Fruit fly (Drosophila melanogaster): ENCODE results near the gene CG5418.
A peak's percentile ranks its signal among the peaks of the same experiment; 100 is the strongest.

The CG5418 gene

DNA sequence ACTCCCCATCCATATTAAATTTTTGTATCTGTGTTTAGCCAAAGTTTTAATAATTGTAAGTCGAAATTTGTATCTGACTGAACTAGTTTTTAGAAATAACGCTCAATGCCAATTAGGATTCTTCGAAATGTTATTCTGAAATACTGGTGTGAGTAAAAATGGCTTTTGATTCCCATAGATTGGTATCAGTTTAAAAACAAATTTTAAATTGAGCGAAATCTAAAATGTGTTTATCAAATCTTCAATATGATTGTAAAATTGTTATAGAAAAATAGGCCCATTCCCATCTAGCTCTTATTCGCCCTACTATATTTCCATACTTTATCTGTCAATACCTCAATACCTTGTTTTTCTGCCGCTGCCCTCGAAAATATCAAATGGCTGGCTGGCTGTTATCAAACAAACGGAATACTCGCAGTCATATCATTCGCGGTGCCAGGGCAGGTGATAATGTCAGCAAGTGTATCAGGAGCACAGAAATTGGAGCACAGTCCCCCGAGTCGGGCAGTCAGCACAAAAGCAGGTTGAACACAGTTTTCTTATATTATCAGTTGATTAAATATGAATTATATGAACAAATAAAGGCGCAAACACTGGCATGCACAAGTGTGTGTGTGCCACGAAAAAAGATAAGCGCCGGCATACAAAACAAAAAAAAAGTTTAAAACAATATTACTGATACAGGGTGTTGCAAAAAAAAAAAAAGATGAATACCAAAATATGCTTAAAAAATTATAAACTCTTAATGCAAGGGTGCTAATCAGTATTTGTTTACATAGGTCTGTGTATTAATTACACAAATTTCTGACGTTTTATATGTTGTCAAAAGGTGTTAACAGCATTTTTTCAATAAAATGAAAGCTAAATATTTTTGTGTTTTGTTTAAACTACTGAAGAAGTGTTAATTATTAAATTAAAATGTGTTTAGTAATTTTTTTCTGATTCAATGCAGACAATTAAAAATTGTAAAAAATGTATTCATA is 44.5 kb upstream of the CG5418 start, which contains the start of gene t-cup (continued):
- TF ChIP-seq ro (GFP tag; IDR thresholded peaks at IDR 0.05): no peak
- TF ChIP-seq CG16779 (GFP tag; IDR thresholded peaks at IDR 0.05): peak; percentile 34; the same call in 1 of the 2 replicates
- TF ChIP-seq ERR (GFP tag; optimal IDR thresholded peaks at IDR 0.05): peak; percentile 65
- TF ChIP-seq Taf1 (GFP tag; IDR thresholded peaks at IDR 0.05): no peak
- no peak for TF ChIP-seq CG9876 (GFP tag; optimal IDR thresholded peaks at IDR 0.05)
- no peak for TF ChIP-seq Hmx (GFP tag; optimal IDR thresholded peaks at IDR 0.05)
- TF ChIP-seq PHDP (tag; optimal IDR thresholded peaks at IDR 0.05): peak; percentile 85
- peak; percentile 56 for TF ChIP-seq CG13424 (tag; optimal IDR thresholded peaks at IDR 0.05)
- TF ChIP-seq NFAT (GFP tag; IDR thresholded peaks at IDR 0.05): peak; percentile 66; the same call in 1 of the 2 replicates
- peak; percentile 48 for TF ChIP-seq Xbp1 (GFP tag; optimal IDR thresholded peaks at IDR 0.05)
- TF ChIP-seq CG32532 (GFP tag; IDR thresholded peaks at IDR 0.05): 0 out of 2 replicates have a peak, but pooled peaks have one; percentile 49
- peak; percentile 74; the same call in 2 of the 3 replicates for TF ChIP-seq so (GFP tag; IDR thresholded peaks at IDR 0.05)
- TF ChIP-seq MESR4 (GFP tag; optimal IDR thresholded peaks at IDR 0.05): peak; percentile 10
- peak; percentile 89 for TF ChIP-seq Ets65A (GFP tag)
- TF ChIP-seq CG17361 (GFP tag; IDR thresholded peaks at IDR 0.05): no peak
- no peak for TF ChIP-seq Dfd (GFP tag; optimal IDR thresholded peaks at IDR 0.05)
- TF ChIP-seq Med (GFP tag): peak; percentile 97
- peak; percentile 22 for TF ChIP-seq fd102C (GFP tag; optimal IDR thresholded peaks at IDR 0.05)
- peak; percentile 31 for TF ChIP-seq Hr3 (GFP tag; optimal IDR thresholded peaks at IDR 0.05)
- peak; percentile 10 for TF ChIP-seq az2 (GFP tag; optimal IDR thresholded peaks at IDR 0.05)
- TF ChIP-seq CG4707 (GFP tag; optimal IDR thresholded peaks at IDR 0.05): peak; percentile 84
- TF ChIP-seq Elba2 (GFP tag; optimal IDR thresholded peaks at IDR 0.05): no peak
- TF ChIP-seq Doc3 (GFP tag; IDR thresholded peaks at IDR 0.05; ENCODE audit: partially characterized antibody): no peak
- TF ChIP-seq CG7839 (tag; optimal IDR thresholded peaks at IDR 0.05): peak; percentile 15
- peak; percentile 94 for TF ChIP-seq CG2875 (GFP tag; optimal IDR thresholded peaks at IDR 0.05)
- no peak for TF ChIP-seq peb (GFP tag; IDR thresholded peaks at IDR 0.05)
- peak; percentile 67 for TF ChIP-seq HLHmδ (GFP tag; optimal IDR thresholded peaks at IDR 0.05)
- TF ChIP-seq CG3838 (GFP tag; optimal IDR thresholded peaks at IDR 0.05): peak; percentile 81
- peak; percentile 35 for TF ChIP-seq shn (GFP tag; optimal IDR thresholded peaks at IDR 0.05)
- no peak for TF ChIP-seq CG3065 (GFP tag; optimal IDR thresholded peaks at IDR 0.05)
- peak; percentile 60 for TF ChIP-seq Camta (GFP tag; optimal IDR thresholded peaks at IDR 0.05)
- TF ChIP-seq Ravus (GFP tag; IDR thresholded peaks at IDR 0.05): no peak
- TF ChIP-seq CG12236 (GFP tag; optimal IDR thresholded peaks at IDR 0.05): peak; percentile 72
- peak; percentile 88 for TF ChIP-seq CG17568 (GFP tag; optimal IDR thresholded peaks at IDR 0.05)
- TF ChIP-seq vvl (GFP tag; IDR thresholded peaks at IDR 0.05): peak; percentile 62; the same call in 1 of the 2 replicates
- TF ChIP-seq gsb (GFP tag; IDR thresholded peaks at IDR 0.05): peak; percentile 60
- TF ChIP-seq Oaz (GFP tag; IDR thresholded peaks at IDR 0.05): no peak
- TF ChIP-seq CG12104 (GFP tag; optimal IDR thresholded peaks at IDR 0.05): peak; percentile 72
- TF ChIP-seq CG17912 (GFP tag; optimal IDR thresholded peaks at IDR 0.05): peak; percentile 90
- peak; percentile 59 for TF ChIP-seq CoRest (tag; optimal IDR thresholded peaks at IDR 0.05)
- peak; percentile 93 for TF ChIP-seq CG18599 (GFP tag; optimal IDR thresholded peaks at IDR 0.05)
- TF ChIP-seq Mes4 (GFP tag; optimal IDR thresholded peaks at IDR 0.05): peak; percentile 71
- TF ChIP-seq CG8359 (GFP tag; optimal IDR thresholded peaks at IDR 0.05; ENCODE audit: borderline replicate concordance): peak; percentile 65
- no peak for TF ChIP-seq ttk (GFP tag; IDR thresholded peaks at IDR 0.05)
- TF ChIP-seq CG18764 (GFP tag; optimal IDR thresholded peaks at IDR 0.05): peak; percentile 58
- TF ChIP-seq chif (GFP tag; optimal IDR thresholded peaks at IDR 0.05): peak; percentile 40 to 58
- peak; percentile 70 for TF ChIP-seq bcd (GFP tag; optimal IDR thresholded peaks at IDR 0.05)
- TF ChIP-seq CG9817 (tag; optimal IDR thresholded peaks at IDR 0.05): peak; percentile 54
- TF ChIP-seq vfl (GFP tag; optimal IDR thresholded peaks at IDR 0.05): no peak
